Worm (Caenorhabditis elegans) whole organism, L3 larva: ENCODE results near the gene R03E9.2.

Experiments
- ZK546.5 ChIP-seq: sonication (generic microtip); optimal IDR thresholded peaks from 2 replicates; lab custom pipeline; 2017; ENCODE audit warnings: missing biosample characterization, missing genetic modification characterization
- ceh-16 ChIP-seq: sonication (generic microtip); optimal IDR thresholded peaks from 2 replicates; lab custom pipeline; 2017; ENCODE audit warnings: missing biosample characterization, missing genetic modification characterization
- ceh-28 ChIP-seq: fragments of 150-350 bp; optimal IDR thresholded peaks from 2 replicates; lab custom pipeline; 2014; ENCODE audit warnings: missing biosample characterization, missing genetic modification reagents, missing genetic modification characterization
- ceh-82 ChIP-seq: fragments of 150-350 bp; optimal IDR thresholded peaks from 2 replicates; lab custom pipeline; 2014; ENCODE audit warnings: missing biosample characterization, missing genetic modification characterization
- lsy-12 ChIP-seq: sonication (generic microtip); optimal IDR thresholded peaks from 2 replicates; lab custom pipeline; 2016; ENCODE audit warnings: mild to moderate bottlenecking, missing genetic modification characterization, missing compliant biosample characterization
- nfya-1 ChIP-seq: sonication (generic microtip); optimal IDR thresholded peaks from 2 replicates; lab custom pipeline; 2017; ENCODE audit warnings: missing genetic modification characterization, mild to moderate bottlenecking, missing compliant biosample characterization, antibody characterized with exemption, moderate library complexity; ENCODE audit not compliant: insufficient read depth
- nhr-77 ChIP-seq: fragments of 150-350 bp; optimal IDR thresholded peaks from 2 replicates; lab custom pipeline; 2014; ENCODE audit warnings: missing biosample characterization, missing genetic modification characterization
- skn-1 ChIP-seq: fragments of 150-350 bp; optimal IDR thresholded peaks from 2 replicates; lab custom pipeline; 2014; ENCODE audit warnings: missing biosample characterization, missing genetic modification characterization
- snpc-4 ChIP-seq: fragments of 150-350 bp; optimal IDR thresholded peaks from 2 replicates; lab custom pipeline; 2014; ENCODE audit warnings: missing biosample characterization, missing genetic modification characterization
- unc-62 ChIP-seq: fragments of 150-350 bp; sonication (generic microtip); optimal IDR thresholded peaks from 4 replicates; lab custom pipeline; 2014; ENCODE audit warnings: missing biosample characterization, missing genetic modification reagents, missing genetic modification characterization
- ztf-11 ChIP-seq: fragments of 150-350 bp; optimal IDR thresholded peaks from 2 replicates; lab custom pipeline; 2014; ENCODE audit warnings: missing biosample characterization, missing genetic modification characterization

DNA sequence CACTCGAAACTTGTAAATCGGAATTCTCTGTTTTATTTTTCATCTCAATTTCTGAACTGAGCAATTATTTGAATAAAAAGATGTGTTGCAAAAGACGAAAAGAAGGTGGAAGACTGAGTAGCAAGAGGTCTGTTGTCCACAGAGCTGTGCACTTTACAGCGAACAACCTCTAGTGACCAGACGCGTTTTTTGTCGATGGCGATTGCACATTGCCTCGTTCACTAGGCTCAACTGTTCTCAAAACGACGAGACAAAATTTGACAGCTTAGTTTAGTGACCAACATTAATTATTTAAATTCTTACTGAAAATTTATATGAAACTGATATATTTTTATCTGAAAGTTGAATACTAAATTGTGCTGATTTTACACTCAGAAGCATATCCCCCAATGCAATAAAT lies at the start of gene R03E9.2:
- no peak for TF ChIP-seq ceh-16
- TF ChIP-seq unc-62 (GFP tag; lab: Kevin White, UChicago), result no peak
- no peak for TF ChIP-seq ceh-28 (tag; lab: Kevin White, UChicago)
- no peak for TF ChIP-seq skn-1 (tag; lab: Kevin White, UChicago)
- TF ChIP-seq ceh-82 (tag; lab: Kevin White, UChicago), result no peak
- no peak for TF ChIP-seq nfya-1 (tag; lab: Kevin White, UChicago)
- TF ChIP-seq snpc-4, result no peak
- TF ChIP-seq lsy-12, result no peak
- no peak for TF ChIP-seq nhr-77 (tag; lab: Kevin White, UChicago)
- TF ChIP-seq ztf-11 (tag; lab: Kevin White, UChicago), result no peak
- no peak for TF ChIP-seq ZK546.5 (tag; lab: Kevin White, UChicago)
